Worm (Caenorhabditis elegans): Measurements from ENCODE around the gene cal-2.

Gene cal-2

DNA sequence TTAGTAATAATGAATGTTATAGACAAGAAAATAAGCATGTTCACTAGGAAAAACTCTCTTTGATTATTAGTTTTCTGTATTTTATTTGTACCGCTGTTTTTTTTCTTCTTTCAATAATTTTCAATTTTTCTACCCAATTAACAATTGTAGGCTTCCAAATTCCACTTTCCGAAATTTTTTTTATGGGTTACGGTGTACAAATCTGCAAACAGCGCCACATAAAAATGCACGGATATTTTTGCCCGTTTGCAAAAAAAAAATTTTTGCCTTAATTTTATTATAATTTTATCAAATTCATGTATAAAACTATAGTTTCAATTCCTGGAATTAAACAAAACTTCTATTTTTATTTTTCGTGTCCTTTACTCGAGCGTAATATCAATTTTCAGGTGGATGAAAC lies 32.3 kb downstream of the cal-2 start, which contains the start of gene ooc-5:
Gene ooc-5, plus strand, starts transcription at position 381 of the 400 bp plus-strand sequence.
- TF ChIP-seq ztf-29 (GFP tag; IDR thresholded peaks at IDR 0.05) (no peak), klf-2 (GFP tag; conservative IDR thresholded peaks at IDR 0.05) (no peak), cog-1 (tag; optimal IDR thresholded peaks at IDR 0.05) (no peak), ztf-23 (GFP tag; IDR thresholded peaks at IDR 0.05) (no peak), ref-1 (GFP tag; conservative IDR thresholded peaks at IDR 0.05) (no peak), med-1 (GFP tag; optimal IDR thresholded peaks at IDR 0.05; ENCODE audit: insufficient read depth) (no peak), tab-1 (GFP tag; IDR thresholded peaks at IDR 0.05) (no peak)

- no peak for TF ChIP-seq ztf-23 (GFP tag; IDR thresholded peaks at IDR 0.05)
- TF ChIP-seq T22C8.4 (GFP tag; IDR thresholded peaks at IDR 0.05): no peak
- no peak for TF ChIP-seq tab-1 (GFP tag; IDR thresholded peaks at IDR 0.05)
Observed at ce11 chrII:8994336-8994735, 33.8 kb downstream of the cal-2 start, which contains the start of gene F44G4.1. F44G4.1 (plus strand) TSS chrII:8994636.

DNA sequence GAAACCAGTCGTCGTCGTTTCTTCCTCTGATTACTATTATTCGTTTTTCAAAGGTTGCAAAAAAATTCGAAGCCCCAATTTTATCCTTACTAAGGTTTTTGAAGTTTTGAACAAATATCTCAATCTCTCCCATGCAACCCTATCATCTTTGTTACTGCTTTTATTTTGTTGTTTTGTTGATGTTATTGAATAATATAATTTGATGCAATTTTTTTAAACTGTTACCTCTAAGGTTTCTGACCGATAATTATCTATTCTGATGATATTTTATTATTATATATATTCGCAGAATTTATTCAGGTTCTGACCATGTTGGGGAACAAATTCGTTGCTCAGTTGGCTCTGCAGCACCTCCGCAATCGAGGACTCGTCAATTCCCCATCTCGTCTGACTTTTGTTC lies 35.5 kb downstream of the cal-2 start, which contains the start of gene ndub-2:
Gene ndub-2, plus strand, starts transcription at position 301 of the 400 bp plus-strand sequence.
- TF ChIP-seq ref-1 (GFP tag; conservative IDR thresholded peaks at IDR 0.05) (no peak), ztf-23 (GFP tag; IDR thresholded peaks at IDR 0.05) (no peak), klf-2 (GFP tag; conservative IDR thresholded peaks at IDR 0.05) (no peak), T22C8.4 (GFP tag; IDR thresholded peaks at IDR 0.05) (no peak), tab-1 (GFP tag; IDR thresholded peaks at IDR 0.05) (no peak), med-1 (GFP tag; optimal IDR thresholded peaks at IDR 0.05; ENCODE audit: insufficient read depth) (no peak), ztf-29 (GFP tag; IDR thresholded peaks at IDR 0.05) (no peak), cog-1 (tag; optimal IDR thresholded peaks at IDR 0.05) (no peak), flt-1 (GFP tag; IDR thresholded peaks at IDR 0.05) (no peak)

ce11 chrII:8997479-8997878 lies 37.0 kb downstream of the cal-2 start, which contains the start of the genes F44G4.3 and tdp-1:
F44G4.3 (minus strand) TSS chrII:8997662.
tdp-1 (plus strand) TSS chrII:8997825.
- TF ChIP-seq tab-1 (GFP tag; IDR thresholded peaks at IDR 0.05) (no peak), ref-1 (GFP tag; conservative IDR thresholded peaks at IDR 0.05) (no peak), cog-1 (tag; optimal IDR thresholded peaks at IDR 0.05) (no peak), ztf-29 (GFP tag; IDR thresholded peaks at IDR 0.05) (no peak), flt-1 (GFP tag; IDR thresholded peaks at IDR 0.05) (no peak), T22C8.4 (GFP tag; IDR thresholded peaks at IDR 0.05) (no peak), med-1 (GFP tag; optimal IDR thresholded peaks at IDR 0.05; ENCODE audit: insufficient read depth) (no peak), ztf-23 (GFP tag; IDR thresholded peaks at IDR 0.05) (no peak), klf-2 (GFP tag; conservative IDR thresholded peaks at IDR 0.05) (no peak)

- TF ChIP-seq ref-1 (GFP tag; conservative IDR thresholded peaks at IDR 0.05) (no peak), T22C8.4 (GFP tag; IDR thresholded peaks at IDR 0.05) (no peak), klf-2 (GFP tag; conservative IDR thresholded peaks at IDR 0.05) (no peak), med-1 (GFP tag; optimal IDR thresholded peaks at IDR 0.05; ENCODE audit: insufficient read depth) (no peak), ztf-29 (GFP tag; IDR thresholded peaks at IDR 0.05) (no peak), flt-1 (GFP tag; IDR thresholded peaks at IDR 0.05) (no peak), ztf-23 (GFP tag; IDR thresholded peaks at IDR 0.05) (no peak), cog-1 (tag; optimal IDR thresholded peaks at IDR 0.05) (no peak), tab-1 (GFP tag; IDR thresholded peaks at IDR 0.05) (no peak)
Observed at ce11 chrII:9000331-9000730, 39.8 kb downstream of the cal-2 start, which contains the start of gene F44G4.5. F44G4.5 (minus strand) TSS chrII:9000431.

ce11 chrII:9001743-9002222 lies 41.3 kb downstream of the cal-2 start, which contains the start of gene F44G4.6:
F44G4.6 (minus strand) TSS chrII:9001793.
- TF ChIP-seq flt-1 (GFP tag; IDR thresholded peaks at IDR 0.05) (no peak), tab-1 (GFP tag; IDR thresholded peaks at IDR 0.05) (no peak), med-1 (GFP tag; optimal IDR thresholded peaks at IDR 0.05; ENCODE audit: insufficient read depth) (no peak), ztf-23 (GFP tag; IDR thresholded peaks at IDR 0.05) (no peak), ref-1 (GFP tag; conservative IDR thresholded peaks at IDR 0.05) (no peak), klf-2 (GFP tag; conservative IDR thresholded peaks at IDR 0.05) (no peak)

DNA sequence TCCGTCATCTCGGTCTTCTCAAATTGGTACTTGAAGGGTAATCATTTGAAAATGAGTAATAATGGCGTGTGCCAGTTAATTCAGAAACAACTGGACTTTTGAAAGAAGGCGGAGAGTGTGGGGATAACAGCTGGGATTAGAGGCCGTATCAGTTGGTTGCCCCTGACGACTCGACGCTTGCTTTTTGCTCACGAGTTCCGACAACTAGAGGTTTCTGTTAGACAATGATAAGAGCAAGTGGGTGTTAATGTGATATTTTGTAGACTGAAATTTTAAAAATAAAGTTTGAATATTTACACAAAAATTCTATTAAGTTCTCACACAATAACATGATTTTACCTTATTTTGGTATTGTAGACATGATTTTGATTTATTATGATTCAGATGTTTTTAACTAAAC lies 44.6 kb downstream of the cal-2 start, which contains the start of gene F44G4.7:
Gene F44G4.7, minus strand, starts transcription at position 101 of the 400 bp plus-strand sequence.
- TF ChIP-seq med-1 (GFP tag; optimal IDR thresholded peaks at IDR 0.05; ENCODE audit: insufficient read depth): no peak
- TF ChIP-seq cog-1 (tag; optimal IDR thresholded peaks at IDR 0.05): no peak
- no peak for TF ChIP-seq ref-1 (GFP tag; conservative IDR thresholded peaks at IDR 0.05)
- TF ChIP-seq ztf-29 (GFP tag; IDR thresholded peaks at IDR 0.05): no peak
- no peak for TF ChIP-seq klf-2 (GFP tag; conservative IDR thresholded peaks at IDR 0.05)
- TF ChIP-seq tab-1 (GFP tag; IDR thresholded peaks at IDR 0.05): no peak
- no peak for TF ChIP-seq T22C8.4 (GFP tag; IDR thresholded peaks at IDR 0.05)
- TF ChIP-seq flt-1 (GFP tag; IDR thresholded peaks at IDR 0.05): no peak
- TF ChIP-seq ztf-23 (GFP tag; IDR thresholded peaks at IDR 0.05): no peak

DNA sequence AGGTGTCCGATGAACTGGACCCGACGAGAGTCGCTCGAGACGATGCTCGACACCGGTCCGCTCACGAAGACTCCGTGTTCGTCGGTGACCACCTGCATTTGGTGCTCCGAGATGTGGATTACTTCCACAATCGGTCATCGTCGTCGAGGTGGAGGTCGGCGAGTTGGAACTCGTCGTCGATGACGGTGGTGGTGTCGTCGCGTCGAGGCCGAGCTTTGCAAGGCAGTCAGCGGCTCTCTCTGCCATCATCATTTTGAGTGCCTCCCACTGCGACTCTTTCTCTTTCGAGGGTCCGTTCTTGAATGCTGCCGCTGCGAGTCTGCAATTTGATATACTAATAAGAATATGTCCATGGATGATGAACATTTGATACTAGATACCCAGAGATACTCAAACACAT lies 47.2 kb downstream of the cal-2 start:
- TF ChIP-seq flt-1 (GFP tag; IDR thresholded peaks at IDR 0.05): no peak
- TF ChIP-seq klf-2 (GFP tag; conservative IDR thresholded peaks at IDR 0.05): no peak
- TF ChIP-seq tab-1 (GFP tag; IDR thresholded peaks at IDR 0.05): no peak
- TF ChIP-seq ztf-23 (GFP tag; IDR thresholded peaks at IDR 0.05): no peak
- TF ChIP-seq ref-1 (GFP tag; conservative IDR thresholded peaks at IDR 0.05): no peak
- TF ChIP-seq ztf-29 (GFP tag; IDR thresholded peaks at IDR 0.05): no peak
- no peak for TF ChIP-seq T22C8.4 (GFP tag; IDR thresholded peaks at IDR 0.05)

- no peak for TF ChIP-seq med-1 (GFP tag; optimal IDR thresholded peaks at IDR 0.05; ENCODE audit: insufficient read depth)
- TF ChIP-seq ztf-29 (GFP tag; IDR thresholded peaks at IDR 0.05): no peak
- TF ChIP-seq ztf-23 (GFP tag; IDR thresholded peaks at IDR 0.05): no peak
- no peak for TF ChIP-seq klf-2 (GFP tag; conservative IDR thresholded peaks at IDR 0.05)
- no peak for TF ChIP-seq T22C8.4 (GFP tag; IDR thresholded peaks at IDR 0.05)
- no peak for TF ChIP-seq tab-1 (GFP tag; IDR thresholded peaks at IDR 0.05)
- TF ChIP-seq flt-1 (GFP tag; IDR thresholded peaks at IDR 0.05): no peak
- no peak for TF ChIP-seq ref-1 (GFP tag; conservative IDR thresholded peaks at IDR 0.05)
- no peak for TF ChIP-seq cog-1 (tag; optimal IDR thresholded peaks at IDR 0.05)
Observed at ce11 chrII:9009976-9010702, 49.6 kb downstream of the cal-2 start.

All from whole organism, midembryonic.